Worm (Caenorhabditis elegans): ENCODE measurements around the gene F55C12.6.

- no peak for TF ChIP-seq nhr-21 (tag; optimal IDR thresholded peaks at IDR 0.05)
- TF ChIP-seq elt-3 (tag; optimal IDR thresholded peaks at IDR 0.05): no peak
- TF ChIP-seq snpc-4 (tag; optimal IDR thresholded peaks at IDR 0.05): no peak
- no peak for TF ChIP-seq blmp-1 (tag; optimal IDR thresholded peaks at IDR 0.05; ENCODE audit: insufficient read depth)
- TF ChIP-seq zag-1 (tag; optimal IDR thresholded peaks at IDR 0.05): no peak
- no peak for TF ChIP-seq ztf-4 (tag; optimal IDR thresholded peaks at IDR 0.05)
These were observed 15.3 kb downstream of the F55C12.6 start for ce11 chrII:5860621-5861020.
